Worm (Caenorhabditis elegans) whole organism, L4/young adult: ENCODE data around the gene nas-4.

Experiments
- W03F9.2 ChIP-seq: fragments of 150-350 bp; optimal IDR thresholded peaks from 2 replicates; lab custom pipeline; 2014; ENCODE audit warnings: missing biosample characterization, missing genetic modification characterization
- dao-5 ChIP-seq: sonication (generic microtip); optimal IDR thresholded peaks from 2 replicates; lab custom pipeline; 2016; ENCODE audit warnings: missing genotype, missing genetic modification characterization, moderate library complexity, missing compliant biosample characterization
- him-1 ChIP-seq: sonication (generic microtip); optimal IDR thresholded peaks from 2 replicates; lab custom pipeline; 2016; ENCODE audit warnings: missing genotype, missing genetic modification reagents, missing genetic modification characterization, missing compliant biosample characterization

- TF ChIP-seq him-1 (no peak), W03F9.2 (tag; lab: Kevin White, UChicago) (no peak), dao-5 (tag; lab: Kevin White, UChicago) (no peak)
Observed at ce11 chrIII:6373850-6374474, 41.5 kb downstream of the nas-4 start.
